Fruit fly (Drosophila melanogaster): ENCODE data around the gene Prp6.
A peak's percentile ranks its signal among the peaks of the same experiment; 100 is the strongest.

The Prp6 gene

dm6 chr3L:18867521-18867920, 37.7 kb upstream of the Prp6 start, which contains the start of gene Dysb (continued):
- TF ChIP-seq tup (GFP tag; optimal IDR thresholded peaks at IDR 0.05), result peak; percentile 53
- peak; percentile 17 for TF ChIP-seq CG4854 (GFP tag; optimal IDR thresholded peaks at IDR 0.05)
- peak; percentile 84 for TF ChIP-seq lilli (GFP tag; optimal IDR thresholded peaks at IDR 0.05)
- TF ChIP-seq run (tag; optimal IDR thresholded peaks at IDR 0.05), result peak; percentile 76
- peak; percentile 89 for TF ChIP-seq CG17361 (GFP tag; IDR thresholded peaks at IDR 0.05)
- TF ChIP-seq Vsx1 (GFP tag; optimal IDR thresholded peaks at IDR 0.05), result peak; percentile 73
- peak; percentile 91 for TF ChIP-seq Hmr (GFP tag; optimal IDR thresholded peaks at IDR 0.05)
- peak; percentile 93 for TF ChIP-seq zfh1 (GFP tag; IDR thresholded peaks at IDR 0.05)
- peak; percentile 70 for TF ChIP-seq Nf-YB (GFP tag; optimal IDR thresholded peaks at IDR 0.05)
- no peak for TF ChIP-seq lov (optimal IDR thresholded peaks at IDR 0.05)
- TF ChIP-seq lov (GFP tag; IDR thresholded peaks at IDR 0.05), result peak; percentile 83
- peak; percentile 81 for TF ChIP-seq phol (tag; optimal IDR thresholded peaks at IDR 0.05)
- peak; percentile 61 for TF ChIP-seq zfh2 (GFP tag; optimal IDR thresholded peaks at IDR 0.05)
- peak; percentile 93 for TF ChIP-seq Atf6 (GFP tag; IDR thresholded peaks at IDR 0.05)
- TF ChIP-seq CG1024 (GFP tag; IDR thresholded peaks at IDR 0.05), result peak; percentile 79
- peak; percentile 23 for TF ChIP-seq Hmx (GFP tag; optimal IDR thresholded peaks at IDR 0.05)
- peak; percentile 53 for TF ChIP-seq CHES-1-like (GFP tag; optimal IDR thresholded peaks at IDR 0.05)
- peak; percentile 91 for TF ChIP-seq PHDP (tag; optimal IDR thresholded peaks at IDR 0.05)
- no peak for TF ChIP-seq CG1792 (GFP tag; optimal IDR thresholded peaks at IDR 0.05)
- no peak for TF ChIP-seq CG42726 (GFP tag; IDR thresholded peaks at IDR 0.05; ENCODE audit: partially characterized antibody)
- peak; percentile 39 for TF ChIP-seq CG4617 (GFP tag; optimal IDR thresholded peaks at IDR 0.05; ENCODE audit: borderline replicate concordance)
- TF ChIP-seq CG15479 (GFP tag; optimal IDR thresholded peaks at IDR 0.05), result no peak
- peak; percentile 67 for TF ChIP-seq chn (GFP tag; optimal IDR thresholded peaks at IDR 0.05)
- TF ChIP-seq lola (GFP tag; optimal IDR thresholded peaks at IDR 0.05), result peak in 1 of 3 experiments; percentile 78
- TF ChIP-seq CG9797 (GFP tag; optimal IDR thresholded peaks at IDR 0.05), result peak; percentile 25
- peak; percentile 89 for TF ChIP-seq CoRest (tag; optimal IDR thresholded peaks at IDR 0.05)
- TF ChIP-seq Nf-YC (tag; optimal IDR thresholded peaks at IDR 0.05), result peak; percentile 83
- peak; percentile 73; the same call in 2 of the 3 replicates for TF ChIP-seq CG6175 (GFP tag; IDR thresholded peaks at IDR 0.05)
- TF ChIP-seq CkIIα-i1 (GFP tag; IDR thresholded peaks at IDR 0.05), result no peak
- peak; percentile 84 for TF ChIP-seq CG30403 (GFP tag; optimal IDR thresholded peaks at IDR 0.05)
- TF ChIP-seq Ravus (GFP tag; IDR thresholded peaks at IDR 0.05), result peak; percentile 31; the same call in 1 of the 2 replicates
- peak; percentile 76 for TF ChIP-seq ewg (GFP tag; optimal IDR thresholded peaks at IDR 0.05)
- no peak for TF ChIP-seq hb (GFP tag; IDR thresholded peaks at IDR 0.05; ENCODE audit: partially characterized antibody)
- TF ChIP-seq CG15073 (GFP tag; optimal IDR thresholded peaks at IDR 0.05), result no peak
- TF ChIP-seq danr (GFP tag; IDR thresholded peaks at IDR 0.05), result peak; percentile 69; the same call in 1 of the 2 replicates
- TF ChIP-seq CG17802 (tag; optimal IDR thresholded peaks at IDR 0.05), result peak; percentile 21
- no peak; the same call in 1 of the 2 replicates for TF ChIP-seq CG4360 (GFP tag; IDR thresholded peaks at IDR 0.05)
- peak; percentile 67 for TF ChIP-seq CG15011 (GFP tag; optimal IDR thresholded peaks at IDR 0.05)
- TF ChIP-seq sens (GFP tag), result peak; percentile 97
- peak; percentile 54; the same call in 1 of the 2 replicates for TF ChIP-seq Nf-YA (GFP tag; IDR thresholded peaks at IDR 0.05)
- TF ChIP-seq sr (GFP tag; IDR thresholded peaks at IDR 0.05), result no peak; the same call in 2 of the 3 replicates
- peak; percentile 90 for TF ChIP-seq CG7839 (tag; optimal IDR thresholded peaks at IDR 0.05)
- TF ChIP-seq ind (GFP tag; optimal IDR thresholded peaks at IDR 0.05), result peak; percentile 76
- no peak for TF ChIP-seq crol (GFP tag; IDR thresholded peaks at IDR 0.05)
- TF ChIP-seq CG13123 (GFP tag; optimal IDR thresholded peaks at IDR 0.05), result peak; percentile 43
- TF ChIP-seq MTF-1 (GFP tag; optimal IDR thresholded peaks at IDR 0.05; ENCODE audit: borderline replicate concordance), result peak; percentile 84

Measured in whole organism, embryonic.